Worm (Caenorhabditis elegans) whole organism, L1 larva: ENCODE measurements around the gene oac-15.

Experiments
- blmp-1 ChIP-seq: fragments of 150-350 bp; optimal IDR thresholded peaks from 2 replicates; lab custom pipeline; 2014; ENCODE audit warnings: missing biosample characterization, missing genetic modification characterization
- ceh-8 ChIP-seq: fragments of 200-800 bp; sonication (Bioruptor generic); optimal IDR thresholded peaks from 2 replicates; lab custom pipeline; 2018; ENCODE audit warnings: mild to moderate bottlenecking, missing genetic modification characterization, moderate library complexity, missing compliant biosample characterization
- ceh-88 ChIP-seq: fragments of 200-800 bp; sonication (Bioruptor generic); IDR thresholded peaks from 2 replicates; pipeline ENCODE4 v1.3.6; 2022; ENCODE audit warnings: missing genetic modification characterization, missing compliant biosample characterization
- dpl-1 ChIP-seq, 3 experiments: fragments of 150-350 bp in 2 of 3; sonication (generic microtip) in 1 of 3; optimal IDR thresholded peaks; 2 replicates each; lab custom pipeline; 2014 to 2017; ENCODE audit warnings: missing biosample characterization in 3 of 3, missing genetic modification characterization in 3 of 3, missing genetic modification reagents in 3 of 3
- egl-27 ChIP-seq, 2 experiments: fragments of 150-350 bp in 1 of 2; sonication (generic microtip); optimal IDR thresholded peaks; 3 replicates each; lab custom pipeline; 2017 to 2018; ENCODE audit warnings: missing biosample characterization in 2 of 2, missing genetic modification characterization in 2 of 2, missing genetic modification reagents in 2 of 2
- ets-5 ChIP-seq: fragments of 200-800 bp; sonication (Bioruptor generic); IDR thresholded peaks from 2 replicates; pipeline ENCODE4 v1.3.6; 2022; ENCODE audit warnings: missing genetic modification characterization, missing compliant biosample characterization
- nhr-11 ChIP-seq: fragments of 150-350 bp; optimal IDR thresholded peaks from 2 replicates; lab custom pipeline; 2014; ENCODE audit warnings: missing biosample characterization, missing genetic modification characterization
- nhr-12 ChIP-seq: sonication (generic microtip); optimal IDR thresholded peaks from 2 replicates; lab custom pipeline; 2017; ENCODE audit warnings: missing biosample characterization, missing genetic modification characterization
- nhr-77 ChIP-seq: fragments of 150-350 bp; optimal IDR thresholded peaks from 2 replicates; lab custom pipeline; 2014; ENCODE audit warnings: missing biosample characterization, missing genetic modification characterization
- pax-3 ChIP-seq: fragments of 200-800 bp; sonication (Bioruptor generic); optimal IDR thresholded peaks from 2 replicates; lab custom pipeline; 2018; ENCODE audit warnings: mild to moderate bottlenecking, missing genetic modification characterization, moderate library complexity, missing compliant biosample characterization
- rnt-1 ChIP-seq: sonication (generic microtip); optimal IDR thresholded peaks from 2 replicates; lab custom pipeline; 2016; ENCODE audit warnings: mild to moderate bottlenecking, missing genetic modification characterization, moderate library complexity, missing compliant biosample characterization
- unc-62 ChIP-seq: fragments of 150-350 bp; optimal IDR thresholded peaks from 2 replicates; lab custom pipeline; 2014; ENCODE audit warnings: missing biosample characterization, missing genetic modification reagents, missing genetic modification characterization
- zag-1 ChIP-seq: fragments of 150-350 bp; optimal IDR thresholded peaks from 2 replicates; lab custom pipeline; 2014; ENCODE audit warnings: missing biosample characterization, missing genetic modification characterization
- ztf-11 ChIP-seq, 2 experiments: sonication (generic microtip); optimal IDR thresholded peaks; 2 replicates each; lab custom pipeline; 2016 to 2017; ENCODE audit warnings: missing genetic modification characterization in 2 of 2, missing biosample characterization in 1 of 2, missing compliant biosample characterization in 1 of 2

DNA sequence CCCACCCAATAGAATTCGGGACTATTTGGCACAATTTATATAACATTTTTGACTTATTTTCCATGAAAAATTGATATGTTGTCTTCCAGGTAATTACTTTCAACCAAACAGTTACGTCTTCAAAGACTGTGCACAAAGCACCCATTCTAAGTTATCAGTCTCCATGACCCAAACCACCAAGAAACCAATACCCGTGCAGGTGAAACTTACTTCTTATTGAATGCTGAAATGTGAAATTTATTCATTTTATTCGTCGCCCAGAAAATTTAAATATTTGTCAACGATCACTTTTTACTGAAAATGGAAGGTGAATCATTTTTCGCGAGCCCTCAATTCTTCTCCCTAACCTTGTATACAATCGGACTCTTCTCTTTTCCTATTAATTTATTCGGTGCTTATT, 19.3 kb downstream of the oac-15 start, which contains the start of gene srh-281:
- TF ChIP-seq unc-62 (GFP tag; lab: Kevin White, UChicago) (no peak), nhr-12 (tag; lab: Kevin White, UChicago) (no peak), ztf-11 (tag; optimal IDR thresholded peaks at IDR 0.05; lab: Kevin White, UChicago) (no peak), ets-5 (GFP tag; lab: Robert Waterston, UW) (no peak), nhr-77 (tag; lab: Kevin White, UChicago) (no peak), zag-1 (tag; lab: Kevin White, UChicago) (no peak), ceh-8 (GFP tag; lab: Kevin White, UChicago) (no peak), dpl-1 (GFP tag; optimal IDR thresholded peaks at IDR 0.05; lab: Kevin White, UChicago) (no peak), egl-27 (tag; optimal IDR thresholded peaks at IDR 0.05; lab: Kevin White, UChicago) (no peak), pax-3 (tag; lab: Kevin White, UChicago) (no peak), ceh-88 (GFP tag; lab: Robert Waterston, UW) (no peak), blmp-1 (tag; lab: Kevin White, UChicago) (no peak), nhr-11 (tag; lab: Kevin White, UChicago) (no peak), rnt-1 (tag; lab: Kevin White, UChicago) (no peak)
